Worm (Caenorhabditis elegans): ENCODE measurements around the gene eri-3.

The eri-3 gene

ce11 chrII:1127676-1128075 lies 4.3 kb downstream of the eri-3 start, which contains the start of gene taf-6.1:
TSS of gene taf-6.1 (plus strand) at chrII:1127976.
- TF ChIP-seq ets-4 (tag; optimal IDR thresholded peaks at IDR 0.05) (no peak), sdc-2 (tag; optimal IDR thresholded peaks at IDR 0.05) (no peak), unc-55 (GFP tag; optimal IDR thresholded peaks at IDR 0.05) (no peak), ceh-9 (tag; optimal IDR thresholded peaks at IDR 0.05) (no peak), che-1 (tag; optimal IDR thresholded peaks at IDR 0.05) (no peak), hlh-8 (tag; optimal IDR thresholded peaks at IDR 0.05) (no peak), K02D7.2 (tag; optimal IDR thresholded peaks at IDR 0.05) (no peak), ceh-34 (tag; optimal IDR thresholded peaks at IDR 0.05) (no peak), sox-4 (tag; optimal IDR thresholded peaks at IDR 0.05) (no peak), ama-1 (optimal IDR thresholded peaks at IDR 0.05) (no peak), eyg-1 (tag; optimal IDR thresholded peaks at IDR 0.05) (no peak), hlh-13 (GFP tag; optimal IDR thresholded peaks at IDR 0.05) (no peak), odd-2 (tag; optimal IDR thresholded peaks at IDR 0.05) (no peak), madf-2 (tag; optimal IDR thresholded peaks at IDR 0.05) (no peak), pag-3 (tag; optimal IDR thresholded peaks at IDR 0.05; ENCODE audit: borderline replicate concordance) (no peak)

ce11 chrII:1130241-1130640 lies 6.9 kb downstream of the eri-3 start:
- TF ChIP-seq che-1 (tag; optimal IDR thresholded peaks at IDR 0.05) (no peak), K09A11.1 (tag; optimal IDR thresholded peaks at IDR 0.05; ENCODE audit: insufficient read depth) (no peak), madf-2 (tag; optimal IDR thresholded peaks at IDR 0.05) (no peak), ttx-3 (tag; optimal IDR thresholded peaks at IDR 0.05) (no peak), ref-2 (tag; optimal IDR thresholded peaks at IDR 0.05) (no peak), sdc-2 (tag; optimal IDR thresholded peaks at IDR 0.05) (no peak), T23F11.4 (GFP tag; optimal IDR thresholded peaks at IDR 0.05) (no peak), zip-5 (tag; optimal IDR thresholded peaks at IDR 0.05) (no peak)

ce11 chrII:1131367-1131766 lies 8.0 kb downstream of the eri-3 start:
- TF ChIP-seq Y22D7AL.16 (tag; optimal IDR thresholded peaks at IDR 0.05): no peak

DNA sequence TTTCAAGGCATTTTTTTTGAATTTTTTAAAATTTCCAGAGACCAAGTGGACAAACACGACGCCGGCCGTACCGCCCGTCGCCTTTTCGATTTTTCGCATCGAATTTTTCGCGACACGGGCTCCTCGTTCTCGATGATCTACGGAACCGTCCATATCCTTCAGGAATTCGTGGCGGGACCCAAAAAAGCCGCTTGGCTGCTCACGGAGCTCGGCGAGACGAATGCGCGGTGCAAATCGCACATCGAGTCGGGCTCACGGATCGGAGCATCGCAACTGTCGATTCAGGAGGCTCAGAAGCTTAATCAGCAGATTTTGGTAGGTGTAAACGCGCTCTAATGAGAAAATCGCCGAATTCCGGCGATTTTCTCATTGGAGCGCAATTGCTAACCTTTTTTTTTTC lies 8.5 kb downstream of the eri-3 start:
- no peak for TF ChIP-seq ztf-16 (tag; optimal IDR thresholded peaks at IDR 0.05)

DNA sequence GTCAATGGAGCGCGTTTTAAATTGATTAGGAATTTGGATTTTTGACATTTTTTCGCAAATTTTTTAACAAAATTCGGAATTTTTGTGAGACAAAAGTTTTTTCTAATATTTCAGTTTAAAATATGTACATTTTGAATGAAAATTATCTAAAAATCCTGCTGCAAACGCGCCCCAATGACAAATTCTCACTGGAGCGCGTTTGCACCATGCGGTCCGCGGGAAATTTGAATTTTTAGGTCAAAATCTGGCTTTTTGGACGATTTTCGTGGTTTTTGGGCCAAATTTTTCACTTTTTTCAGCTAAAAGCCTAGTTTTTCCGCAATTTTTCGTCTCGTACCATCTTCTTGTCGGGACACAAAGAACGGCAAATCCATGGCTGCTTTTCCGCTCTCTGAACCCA lies 9.4 kb downstream of the eri-3 start:
- TF ChIP-seq madf-2 (tag; optimal IDR thresholded peaks at IDR 0.05) (no peak), unc-86 (tag; optimal IDR thresholded peaks at IDR 0.05) (no peak), ceh-45 (GFP tag; IDR thresholded peaks at IDR 0.05) (no peak), K09A11.1 (tag; optimal IDR thresholded peaks at IDR 0.05; ENCODE audit: insufficient read depth) (no peak), elt-4 (tag; optimal IDR thresholded peaks at IDR 0.05) (no peak), odd-2 (tag; optimal IDR thresholded peaks at IDR 0.05) (no peak), T23F11.4 (GFP tag; optimal IDR thresholded peaks at IDR 0.05) (no peak), dmd-4 (tag; optimal IDR thresholded peaks at IDR 0.05; ENCODE audit: borderline replicate concordance) (no peak), unc-42 (tag; optimal IDR thresholded peaks at IDR 0.05) (no peak), ceh-48 (tag; optimal IDR thresholded peaks at IDR 0.05) (no peak), unc-3 (GFP tag; conservative IDR thresholded peaks at IDR 0.05) (no peak), unc-3 (tag; optimal IDR thresholded peaks at IDR 0.05) (no peak), fkh-10 (GFP tag; optimal IDR thresholded peaks at IDR 0.05) (no peak), unc-55 (GFP tag; optimal IDR thresholded peaks at IDR 0.05) (no peak), syd-9 (tag; optimal IDR thresholded peaks at IDR 0.05) (no peak), ets-4 (tag; optimal IDR thresholded peaks at IDR 0.05) (no peak), ahr-1 (tag; optimal IDR thresholded peaks at IDR 0.05) (no peak), ceh-14 (tag; optimal IDR thresholded peaks at IDR 0.05) (no peak), lin-11 (tag; optimal IDR thresholded peaks at IDR 0.05) (no peak), hlh-8 (tag; optimal IDR thresholded peaks at IDR 0.05) (no peak), K02D7.2 (tag; optimal IDR thresholded peaks at IDR 0.05) (no peak)
